Fruit fly (Drosophila melanogaster): ENCODE data around the gene Arr1.

Arr1 gene

dm6 chr2L:18077969-18078368 lies at the start of gene Arr1:
Gene Arr1 (plus strand): TSS chr2L:18078269.
- no peak for TF ChIP-seq CG8478 (optimal IDR thresholded peaks at IDR 0.05)
- no peak for TF ChIP-seq CTCF (optimal IDR thresholded peaks at IDR 0.05)

dm6 chr2L:18032741-18033140 lies 45.3 kb upstream of the Arr1 start:
- TF ChIP-seq CTCF (optimal IDR thresholded peaks at IDR 0.05) (peak; percentile 79 to 80), CG8478 (optimal IDR thresholded peaks at IDR 0.05) (no peak)

dm6 chr2L:18067266-18067665 lies 10.8 kb upstream of the Arr1 start:
- TF ChIP-seq CTCF (optimal IDR thresholded peaks at IDR 0.05) (peak; percentile 12 to 53), CG8478 (optimal IDR thresholded peaks at IDR 0.05) (no peak)

dm6 chr2L:18081328-18081727 lies 3.3 kb downstream of the Arr1 start, which contains the start of gene ninaD:
Gene ninaD (plus strand): TSS chr2L:18081628.
- no peak for TF ChIP-seq CTCF (optimal IDR thresholded peaks at IDR 0.05)
- no peak for TF ChIP-seq CG8478 (optimal IDR thresholded peaks at IDR 0.05)

- TF ChIP-seq CTCF (optimal IDR thresholded peaks at IDR 0.05) (no peak), CG8478 (optimal IDR thresholded peaks at IDR 0.05) (no peak)
Measured at dm6 chr2L:18083956-18084355, 5.9 kb downstream of the Arr1 start, which contains the start of gene CG31741. Gene CG31741 (plus strand): TSS chr2L:18084256.

- TF ChIP-seq CTCF (optimal IDR thresholded peaks at IDR 0.05) (no peak), CG8478 (optimal IDR thresholded peaks at IDR 0.05) (no peak)
Measured at dm6 chr2L:18091705-18092104, 13.6 kb downstream of the Arr1 start.

dm6 chr2L:18092156-18092555 lies 14.1 kb downstream of the Arr1 start, which contains the start of gene CG15153:
Gene CG15153 (minus strand): TSS chr2L:18092256.
- TF ChIP-seq CTCF (optimal IDR thresholded peaks at IDR 0.05) (no peak), CG8478 (optimal IDR thresholded peaks at IDR 0.05) (no peak)

DNA sequence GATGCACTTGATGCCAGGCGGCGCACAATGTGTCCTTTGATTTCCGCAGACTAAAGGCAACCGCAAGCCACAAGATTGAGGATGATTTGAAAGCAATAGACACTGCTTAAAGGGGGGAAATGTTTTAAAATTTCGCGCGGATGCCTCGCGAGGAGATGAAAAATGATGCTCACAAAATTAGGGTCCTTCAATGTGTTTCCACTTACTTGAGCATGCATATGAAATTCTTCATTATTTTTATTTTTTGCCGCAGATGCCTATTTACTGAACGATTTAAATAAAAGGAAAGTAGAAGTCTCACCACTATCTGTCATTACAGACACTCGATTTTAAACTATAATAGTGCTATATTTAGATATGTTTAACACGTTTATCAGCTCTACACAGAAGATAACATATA lies 18.2 kb downstream of the Arr1 start, which contains the start of gene Slc25A46b:
TSS of gene Slc25A46b (plus strand) at position 301 of the 400 bp plus-strand sequence.
- TF ChIP-seq CG8478 (optimal IDR thresholded peaks at IDR 0.05) = no peak
- TF ChIP-seq CTCF (optimal IDR thresholded peaks at IDR 0.05) = no peak

- TF ChIP-seq CTCF (optimal IDR thresholded peaks at IDR 0.05) (no peak), CG8478 (optimal IDR thresholded peaks at IDR 0.05) (no peak)
Measured at dm6 chr2L:18112435-18112834, 34.4 kb downstream of the Arr1 start.

DNA sequence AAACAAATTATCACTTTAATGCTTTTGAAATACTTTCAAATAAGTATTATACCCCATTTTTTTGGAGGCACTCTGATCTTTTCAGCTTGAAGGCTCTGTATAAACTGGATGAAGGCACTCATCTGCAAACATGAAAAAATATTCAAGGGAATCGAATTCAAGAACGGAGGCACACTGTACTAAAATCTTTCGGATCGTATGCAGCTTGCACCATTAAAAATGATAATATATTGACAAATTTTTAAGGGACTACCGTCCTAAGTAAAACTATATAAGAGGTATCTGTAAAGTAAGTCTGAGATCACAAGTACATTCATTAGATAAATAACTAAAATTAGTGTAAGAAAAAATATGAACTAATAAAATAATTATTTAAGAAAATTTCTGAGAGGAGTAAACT lies 35.0 kb downstream of the Arr1 start, which contains the start of gene CG44476:
TSS of gene CG44476 (minus strand) at position 101 of the 400 bp plus-strand sequence.
- no peak for TF ChIP-seq CTCF (optimal IDR thresholded peaks at IDR 0.05)
- no peak for TF ChIP-seq CG8478 (optimal IDR thresholded peaks at IDR 0.05)

DNA sequence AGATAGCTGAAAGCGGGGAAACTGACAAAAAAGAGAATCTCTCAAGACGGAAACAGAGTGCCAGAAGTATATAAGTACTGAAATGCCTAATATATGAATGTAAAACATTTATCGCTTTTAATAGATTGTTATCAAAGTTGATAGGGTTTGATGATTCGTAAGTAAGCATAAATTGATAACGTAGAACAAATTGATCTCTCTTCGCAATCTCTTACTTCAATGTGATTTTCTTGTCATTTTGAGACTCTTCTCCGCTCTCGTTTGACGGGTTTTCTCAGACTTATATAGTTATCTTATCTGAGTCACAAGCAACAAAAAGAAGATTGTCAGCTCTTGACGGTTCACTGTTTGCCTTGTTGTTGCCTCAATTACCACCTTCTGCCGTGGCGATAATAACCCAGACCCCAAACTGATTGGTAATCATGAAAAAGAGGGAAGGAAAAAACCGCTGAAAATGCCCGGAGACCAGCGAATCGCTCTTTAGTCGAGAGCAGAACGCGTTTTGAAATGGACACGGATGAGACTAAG lies 36.2 kb downstream of the Arr1 start, which contains the start of gene CG15152:
TSS of gene CG15152 (plus strand) at position 372 of the 528 bp plus-strand sequence.
- TF ChIP-seq CG8478 (optimal IDR thresholded peaks at IDR 0.05) = no peak
- TF ChIP-seq CTCF (optimal IDR thresholded peaks at IDR 0.05) = no peak

DNA sequence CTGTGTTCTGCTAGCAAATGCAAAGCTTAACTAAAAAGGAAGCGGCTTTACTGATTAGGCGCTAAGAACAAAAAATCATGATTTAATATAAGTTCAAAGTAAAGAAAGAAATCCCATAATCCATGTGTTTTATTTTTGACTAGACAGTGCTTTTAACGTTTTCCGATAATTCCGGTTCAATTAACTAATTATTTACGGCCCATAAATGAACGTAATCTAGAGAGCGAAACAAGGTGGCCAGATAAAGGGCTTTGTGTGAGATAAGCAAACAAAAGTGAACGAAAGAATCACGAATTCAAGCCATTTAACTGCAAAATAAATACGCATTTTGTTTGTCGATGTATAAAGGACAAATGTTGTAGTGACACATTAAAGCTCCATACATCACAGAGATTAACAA lies 37.0 kb downstream of the Arr1 start:
- no peak for TF ChIP-seq CG8478 (optimal IDR thresholded peaks at IDR 0.05)
- no peak for TF ChIP-seq CTCF (optimal IDR thresholded peaks at IDR 0.05)

DNA sequence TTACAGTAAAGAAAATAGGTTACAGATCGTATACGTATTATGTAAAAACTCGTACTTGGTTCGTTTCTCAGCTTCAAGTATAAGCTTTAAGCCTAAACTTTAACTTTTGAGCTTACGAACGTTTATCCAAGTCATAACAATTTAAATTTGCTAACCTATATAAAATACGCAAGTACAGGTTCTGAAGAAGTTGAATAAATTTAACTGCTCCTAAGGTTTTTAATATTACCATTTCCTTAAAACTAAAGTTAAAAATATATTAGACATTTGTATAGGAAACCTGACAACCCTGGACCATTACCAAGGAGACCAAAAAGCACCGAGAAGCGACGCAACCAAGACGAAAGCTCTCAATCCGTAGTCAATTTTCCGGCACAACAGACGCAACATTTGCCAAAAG lies 41.6 kb downstream of the Arr1 start, which contains the start of gene CG5758:
TSS of gene CG5758 (plus strand) at position 353 of the 400 bp plus-strand sequence.
- TF ChIP-seq CTCF (optimal IDR thresholded peaks at IDR 0.05) (no peak), CG8478 (optimal IDR thresholded peaks at IDR 0.05) (no peak)

- no peak for TF ChIP-seq CTCF (optimal IDR thresholded peaks at IDR 0.05)
- no peak for TF ChIP-seq CG8478 (optimal IDR thresholded peaks at IDR 0.05)
Measured at dm6 chr2L:18121367-18122230, 43.5 kb downstream of the Arr1 start.

dm6 chr2L:18122231-18122551 lies 44.1 kb downstream of the Arr1 start:
- TF ChIP-seq CG8478 (optimal IDR thresholded peaks at IDR 0.05) (no peak), CTCF (optimal IDR thresholded peaks at IDR 0.05) (no peak)

DNA sequence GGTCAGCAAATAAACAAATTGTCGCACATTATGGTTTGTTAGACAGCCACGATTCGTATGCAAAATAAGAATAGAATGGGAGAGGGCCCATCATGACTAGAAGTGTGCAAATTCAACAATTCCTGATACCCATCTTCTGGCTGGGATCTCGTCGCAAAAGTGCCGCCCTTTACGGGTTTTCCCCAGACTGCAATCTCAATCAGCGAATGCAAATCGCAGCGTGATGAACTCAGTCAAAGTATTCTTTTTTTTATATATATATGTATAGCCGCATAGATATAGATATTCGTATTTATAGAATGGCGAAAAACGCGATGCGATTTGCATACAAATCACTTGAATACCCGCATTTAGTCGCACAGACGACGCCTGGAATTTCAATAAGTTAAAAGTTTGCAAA lies 44.9 kb downstream of the Arr1 start:
- TF ChIP-seq CTCF (optimal IDR thresholded peaks at IDR 0.05) (no peak), CG8478 (optimal IDR thresholded peaks at IDR 0.05) (no peak)

Measured in S2 (cell line).